Fruit fly (Drosophila melanogaster): ENCODE results near the gene CG17141.

CG17141 gene

DNA sequence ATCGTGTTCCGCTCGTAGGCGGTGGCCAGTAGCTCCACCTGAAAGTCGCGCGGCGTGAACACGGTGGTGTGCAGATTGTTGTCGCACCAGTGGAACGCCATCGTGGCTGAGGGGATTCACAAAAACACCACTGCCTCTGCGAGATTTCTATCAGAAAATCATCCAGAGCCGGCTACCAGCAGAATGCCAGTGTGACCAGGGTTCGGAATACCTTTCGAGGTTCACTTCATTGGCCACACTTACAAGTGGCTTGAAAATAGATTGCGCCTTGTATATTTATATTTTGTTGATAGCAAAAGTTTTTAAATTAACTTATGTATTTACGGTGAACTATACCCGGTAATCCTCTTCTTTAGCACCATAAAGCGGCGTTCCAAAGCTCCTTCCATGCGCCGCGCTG lies 6.5 kb downstream of the CG17141 start, which contains the start of the genes Dcr-1 and CG6985 (continued):
- TF ChIP-seq CG7963 (GFP tag; IDR thresholded peaks at IDR 0.05; ENCODE audit: partially characterized antibody) (peak; percentile 26; the same call in 1 of the 3 replicates), CG14710 (tag; optimal IDR thresholded peaks at IDR 0.05) (peak; percentile 50), CG18599 (GFP tag; optimal IDR thresholded peaks at IDR 0.05) (no peak), CG4404 (GFP tag; IDR thresholded peaks at IDR 0.05) (no peak), gcm (GFP tag; optimal IDR thresholded peaks at IDR 0.05) (no peak), chn (GFP tag; optimal IDR thresholded peaks at IDR 0.05) (no peak), CG34422 (GFP tag; IDR thresholded peaks at IDR 0.05) (peak; percentile 54; the same call in 1 of the 3 replicates), dm (GFP tag; optimal IDR thresholded peaks at IDR 0.05) (no peak), Ets97D (GFP tag; optimal IDR thresholded peaks at IDR 0.05) (no peak), CG10959 (GFP tag; IDR thresholded peaks at IDR 0.05) (no peak), CG34224 (GFP tag; IDR thresholded peaks at IDR 0.05; ENCODE audit: partially characterized antibody) (peak; percentile 33; the same call in 2 of the 3 replicates), ham (GFP tag; IDR thresholded peaks at IDR 0.05) (no peak), CG12236 (GFP tag; optimal IDR thresholded peaks at IDR 0.05) (no peak), Dip3 (GFP tag; optimal IDR thresholded peaks at IDR 0.05) (no peak), run (tag; optimal IDR thresholded peaks at IDR 0.05) (no peak), E2f2 (GFP tag; IDR thresholded peaks at IDR 0.05) (peak; percentile 81), CG9609 (GFP tag; optimal IDR thresholded peaks at IDR 0.05) (no peak), CG4617 (GFP tag; optimal IDR thresholded peaks at IDR 0.05; ENCODE audit: borderline replicate concordance) (peak; percentile 56), CG12104 (GFP tag; optimal IDR thresholded peaks at IDR 0.05) (no peak), sc (optimal IDR thresholded peaks at IDR 0.05) (no peak), sc (GFP tag; optimal IDR thresholded peaks at IDR 0.05) (no peak), CG11085 (GFP tag; IDR thresholded peaks at IDR 0.05) (no peak), pzg (GFP tag; optimal IDR thresholded peaks at IDR 0.05) (peak; percentile 42), Bdp1 (GFP tag; optimal IDR thresholded peaks at IDR 0.05) (no peak), repo (GFP tag; optimal IDR thresholded peaks at IDR 0.05) (no peak), Xrp1 (GFP tag; IDR thresholded peaks at IDR 0.05) (no peak), BEAF-32 (GFP tag; optimal IDR thresholded peaks at IDR 0.05) (peak; percentile 19), stwl (tag; optimal IDR thresholded peaks at IDR 0.05) (peak; percentile 40), CG9797 (GFP tag; optimal IDR thresholded peaks at IDR 0.05) (peak; percentile 43), CG4328 (GFP tag; optimal IDR thresholded peaks at IDR 0.05) (no peak), zen (tag; optimal IDR thresholded peaks at IDR 0.05) (no peak), Camta (GFP tag; optimal IDR thresholded peaks at IDR 0.05) (no peak), pnt (GFP tag; optimal IDR thresholded peaks at IDR 0.05) (no peak), sna (GFP tag; IDR thresholded peaks at IDR 0.05; ENCODE audit: partially characterized antibody) (peak; percentile 45; the same call in 1 of the 2 replicates), vnd (GFP tag; IDR thresholded peaks at IDR 0.05; ENCODE audit: partially characterized antibody) (peak; percentile 29; the same call in 1 of the 3 replicates), YL-1 (GFP tag; optimal IDR thresholded peaks at IDR 0.05) (peak; percentile 50), zen2 (GFP tag; IDR thresholded peaks at IDR 0.05; ENCODE audit: partially characterized antibody) (0 out of 3 replicates have a peak, but pooled peaks have one; percentile 20), Dp (GFP tag; optimal IDR thresholded peaks at IDR 0.05) (peak; percentile 64), hbn (GFP tag; IDR thresholded peaks at IDR 0.05; ENCODE audit: partially characterized antibody) (peak; percentile 28; the same call in 1 of the 2 replicates), Atf-2 (GFP tag; optimal IDR thresholded peaks at IDR 0.05) (no peak), grn (GFP tag; optimal IDR thresholded peaks at IDR 0.05) (peak; percentile 56), Dll (GFP tag; IDR thresholded peaks at IDR 0.05; ENCODE audit: partially characterized antibody) (0 out of 4 replicates have a peak, but pooled peaks have one; percentile 23), Opbp (GFP tag; IDR thresholded peaks at IDR 0.05; ENCODE audit: partially characterized antibody) (0 out of 3 replicates have a peak, but pooled peaks have one; percentile 24), MESR4 (GFP tag; optimal IDR thresholded peaks at IDR 0.05) (peak; percentile 53), Scr (GFP tag; IDR thresholded peaks at IDR 0.05; ENCODE audit: partially characterized antibody) (peak; percentile 32), CG17186 (GFP tag; optimal IDR thresholded peaks at IDR 0.05) (peak; percentile 20)
